Fruit fly (Drosophila melanogaster): ENCODE data around the gene KLHL18.

Gene KLHL18

dm6 chr3R:12040228-12040627 is 30.0 kb upstream of the KLHL18 start, which contains the start of gene CG14736:
TSS of gene CG14736 (plus strand) at chr3R:12040528.
- TF ChIP-seq woc (GFP tag; optimal IDR thresholded peaks at IDR 0.05) = no peak
- TF ChIP-seq dmrt93B (GFP tag; optimal IDR thresholded peaks at IDR 0.05) = no peak
- TF ChIP-seq jim (GFP tag; optimal IDR thresholded peaks at IDR 0.05) = no peak
- no peak for TF ChIP-seq Dif (GFP tag; optimal IDR thresholded peaks at IDR 0.05; ENCODE audit: partially characterized antibody)
- TF ChIP-seq OdsH (GFP tag; optimal IDR thresholded peaks at IDR 0.05) = no peak
- no peak for TF ChIP-seq br (GFP tag; optimal IDR thresholded peaks at IDR 0.05)
- TF ChIP-seq CG32264 (GFP tag; optimal IDR thresholded peaks at IDR 0.05) = no peak
- no peak for TF ChIP-seq Hr83 (GFP tag; optimal IDR thresholded peaks at IDR 0.05; ENCODE audit: poor library complexity, severe bottlenecking)
- TF ChIP-seq CrebA (GFP tag; optimal IDR thresholded peaks at IDR 0.05; ENCODE audit: borderline replicate concordance) = no peak
- no peak for TF ChIP-seq dsf (GFP tag; optimal IDR thresholded peaks at IDR 0.05; ENCODE audit: borderline replicate concordance)
- no peak for TF ChIP-seq sage (GFP tag; optimal IDR thresholded peaks at IDR 0.05)
- TF ChIP-seq psq (GFP tag; optimal IDR thresholded peaks at IDR 0.05) = no peak
- TF ChIP-seq CG9705 (GFP tag; optimal IDR thresholded peaks at IDR 0.05) = no peak
- TF ChIP-seq Myc (optimal IDR thresholded peaks at IDR 0.05) = no peak
- TF ChIP-seq Jra (GFP tag; optimal IDR thresholded peaks at IDR 0.05) = no peak
- TF ChIP-seq Dfd (GFP tag; optimal IDR thresholded peaks at IDR 0.05) = no peak
- TF ChIP-seq h (GFP tag; optimal IDR thresholded peaks at IDR 0.05) = no peak
- no peak for TF ChIP-seq Vsx2 (GFP tag; optimal IDR thresholded peaks at IDR 0.05; ENCODE audit: partially characterized antibody)
- TF ChIP-seq usp (GFP tag; optimal IDR thresholded peaks at IDR 0.05) = no peak
- no peak for TF ChIP-seq fru (GFP tag; optimal IDR thresholded peaks at IDR 0.05)

dm6 chr3R:12032842-12033241 is 22.6 kb upstream of the KLHL18 start, which contains the start of gene ssp5:
TSS of gene ssp5 (plus strand) at chr3R:12033142.
- TF ChIP-seq fru (GFP tag; optimal IDR thresholded peaks at IDR 0.05) (no peak), usp (GFP tag; optimal IDR thresholded peaks at IDR 0.05) (no peak), Hr83 (GFP tag; optimal IDR thresholded peaks at IDR 0.05; ENCODE audit: poor library complexity, severe bottlenecking) (no peak), psq (GFP tag; optimal IDR thresholded peaks at IDR 0.05) (no peak), dl (GFP tag; optimal IDR thresholded peaks at IDR 0.05; ENCODE audit: insufficient read depth in 1 of 2, partially characterized antibody in 2 of 2) (no peak), sage (GFP tag; optimal IDR thresholded peaks at IDR 0.05) (no peak), br (GFP tag; optimal IDR thresholded peaks at IDR 0.05) (no peak), pan (optimal IDR thresholded peaks at IDR 0.05) (no peak), N (GFP tag; optimal IDR thresholded peaks at IDR 0.05) (no peak), Myc (optimal IDR thresholded peaks at IDR 0.05) (no peak), tai (GFP tag; optimal IDR thresholded peaks at IDR 0.05) (no peak), Mio (GFP tag; optimal IDR thresholded peaks at IDR 0.05) (no peak), Vsx2 (GFP tag; optimal IDR thresholded peaks at IDR 0.05; ENCODE audit: partially characterized antibody) (no peak), CG9705 (GFP tag; optimal IDR thresholded peaks at IDR 0.05) (no peak), Rel (GFP tag; optimal IDR thresholded peaks at IDR 0.05) (no peak), Rel (tag; optimal IDR thresholded peaks at IDR 0.05) (no peak), ey (GFP tag; optimal IDR thresholded peaks at IDR 0.05) (no peak), brk (GFP tag; optimal IDR thresholded peaks at IDR 0.05) (no peak), rgr (GFP tag; optimal IDR thresholded peaks at IDR 0.05) (no peak)

- TF ChIP-seq GATAd (GFP tag; optimal IDR thresholded peaks at IDR 0.05) (no peak), foxo (GFP tag; optimal IDR thresholded peaks at IDR 0.05) (no peak), OdsH (GFP tag; optimal IDR thresholded peaks at IDR 0.05) (no peak), Abd-B (GFP tag; optimal IDR thresholded peaks at IDR 0.05) (no peak)
Observed at dm6 chr3R:12031657-12032056, 21.4 kb upstream of the KLHL18 start, which contains the start of the genes CG31358, CG42504 and CG42505. TSS of gene CG31358 (minus strand) at chr3R:12031757. TSS of gene CG42504 (minus strand) at chr3R:12031757. TSS of gene CG42505 (minus strand) at chr3R:12031757.

- no peak for TF ChIP-seq Dif (GFP tag; optimal IDR thresholded peaks at IDR 0.05; ENCODE audit: partially characterized antibody)
- TF ChIP-seq dmrt93B (GFP tag; optimal IDR thresholded peaks at IDR 0.05) = no peak
- TF ChIP-seq ey (GFP tag; optimal IDR thresholded peaks at IDR 0.05) = no peak
- TF ChIP-seq h (GFP tag; optimal IDR thresholded peaks at IDR 0.05) = no peak
- TF ChIP-seq GATAd (GFP tag; optimal IDR thresholded peaks at IDR 0.05) = no peak
- no peak for TF ChIP-seq pan (optimal IDR thresholded peaks at IDR 0.05)
- TF ChIP-seq foxo (GFP tag; optimal IDR thresholded peaks at IDR 0.05) = no peak
- no peak for TF ChIP-seq OdsH (GFP tag; optimal IDR thresholded peaks at IDR 0.05)
- no peak for TF ChIP-seq usp (GFP tag; optimal IDR thresholded peaks at IDR 0.05)
- TF ChIP-seq psq (GFP tag; optimal IDR thresholded peaks at IDR 0.05) = no peak
- TF ChIP-seq dl (GFP tag; optimal IDR thresholded peaks at IDR 0.05; ENCODE audit: insufficient read depth in 1 of 2, partially characterized antibody in 2 of 2) = no peak
- no peak for TF ChIP-seq rgr (GFP tag; optimal IDR thresholded peaks at IDR 0.05)
- TF ChIP-seq Jra (GFP tag; optimal IDR thresholded peaks at IDR 0.05) = no peak
- TF ChIP-seq sv (GFP tag; optimal IDR thresholded peaks at IDR 0.05) = no peak
- TF ChIP-seq br (GFP tag; optimal IDR thresholded peaks at IDR 0.05) = no peak
- no peak for TF ChIP-seq Abd-B (GFP tag; optimal IDR thresholded peaks at IDR 0.05)
Observed at dm6 chr3R:12020987-12021386, 10.8 kb upstream of the KLHL18 start.

All from whole organism, wandering third instar larva.